Fruit fly (Drosophila melanogaster): ENCODE data around the gene otu.
A peak's percentile ranks its signal among the peaks of the same experiment; 100 is the strongest.

otu gene

DNA sequence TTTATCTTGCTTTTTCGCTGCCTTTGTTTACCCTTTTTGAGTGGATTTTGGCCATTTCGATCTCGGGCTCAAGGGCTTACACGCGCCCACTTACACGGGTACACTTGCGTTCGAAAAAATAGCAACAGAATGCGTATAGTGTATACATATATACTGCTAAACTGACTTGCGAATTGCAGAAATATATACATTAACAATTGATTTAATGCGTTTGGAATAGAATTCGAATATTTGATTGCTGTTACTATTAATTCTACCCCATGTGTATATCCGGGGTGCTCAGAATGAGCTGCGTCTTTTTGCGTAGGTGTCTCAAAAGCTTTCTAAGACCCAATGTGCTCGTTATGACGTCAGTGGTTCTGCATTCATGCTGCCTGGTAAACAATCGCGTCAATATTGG, 4.1 kb upstream of the otu start (continued):
- TF ChIP-seq Opbp (GFP tag; IDR thresholded peaks at IDR 0.05; ENCODE audit: partially characterized antibody) (no peak), zfh2 (GFP tag; optimal IDR thresholded peaks at IDR 0.05) (peak; percentile 32), amos (GFP tag; IDR thresholded peaks at IDR 0.05; ENCODE audit: partially characterized antibody) (no peak), CG10274 (GFP tag; optimal IDR thresholded peaks at IDR 0.05) (no peak), CG14441 (GFP tag; IDR thresholded peaks at IDR 0.05) (peak; percentile 66), Atf3 (GFP tag; optimal IDR thresholded peaks at IDR 0.05) (no peak), Atf6 (GFP tag; IDR thresholded peaks at IDR 0.05) (peak; percentile 75), gfzf (GFP tag; optimal IDR thresholded peaks at IDR 0.05) (no peak), CrebB (tag; optimal IDR thresholded peaks at IDR 0.05) (no peak), CG1647 (GFP tag; optimal IDR thresholded peaks at IDR 0.05) (no peak), cato (GFP tag; optimal IDR thresholded peaks at IDR 0.05; ENCODE audit: borderline replicate concordance) (no peak), NK7.1 (GFP tag; optimal IDR thresholded peaks at IDR 0.05) (peak; percentile 12), CG17568 (GFP tag; optimal IDR thresholded peaks at IDR 0.05) (peak; percentile 29), Nf-YB (GFP tag; optimal IDR thresholded peaks at IDR 0.05) (no peak), CG6854 (GFP tag; optimal IDR thresholded peaks at IDR 0.05) (no peak), Nf-YC (tag; optimal IDR thresholded peaks at IDR 0.05) (no peak), NfI (GFP tag; optimal IDR thresholded peaks at IDR 0.05) (peak; percentile 45), kah (GFP tag; optimal IDR thresholded peaks at IDR 0.05) (no peak), CG15601 (tag; optimal IDR thresholded peaks at IDR 0.05) (no peak), pzg (GFP tag; optimal IDR thresholded peaks at IDR 0.05) (no peak), CG7963 (GFP tag; IDR thresholded peaks at IDR 0.05; ENCODE audit: partially characterized antibody) (no peak), twi (tag; optimal IDR thresholded peaks at IDR 0.05) (no peak), CG7839 (tag; optimal IDR thresholded peaks at IDR 0.05) (peak; percentile 68), sob (GFP tag; IDR thresholded peaks at IDR 0.05) (peak; percentile 50; the same call in 1 of the 2 replicates), CG8765 (GFP tag; IDR thresholded peaks at IDR 0.05) (no peak), CG17802 (tag; optimal IDR thresholded peaks at IDR 0.05) (no peak), H15 (GFP tag; IDR thresholded peaks at IDR 0.05) (0 out of 3 replicates have a peak, but pooled peaks have one; percentile 50), CG11085 (GFP tag; IDR thresholded peaks at IDR 0.05) (no peak), NFAT (GFP tag; IDR thresholded peaks at IDR 0.05) (peak; percentile 72), CG10543 (GFP tag; optimal IDR thresholded peaks at IDR 0.05) (no peak), Bdp1 (GFP tag; optimal IDR thresholded peaks at IDR 0.05) (no peak), chif (GFP tag; optimal IDR thresholded peaks at IDR 0.05) (peak in 1 of 2 experiments; percentile 39), CG11093 (GFP tag; IDR thresholded peaks at IDR 0.05) (no peak), CG14014 (GFP tag; IDR thresholded peaks at IDR 0.05) (peak; percentile 47; the same call in 1 of the 2 replicates), CG6175 (GFP tag; IDR thresholded peaks at IDR 0.05) (no peak), CG9932 (GFP tag; IDR thresholded peaks at IDR 0.05) (peak; percentile 65), al (GFP tag; IDR thresholded peaks at IDR 0.05) (peak; percentile 29; the same call in 1 of the 2 replicates), Camta (GFP tag; optimal IDR thresholded peaks at IDR 0.05) (no peak), ken (GFP tag; IDR thresholded peaks at IDR 0.05) (no peak), Hr51 (GFP tag; optimal IDR thresholded peaks at IDR 0.05) (peak in 1 of 2 experiments; percentile 48), CG13424 (tag; optimal IDR thresholded peaks at IDR 0.05) (peak; percentile 14), CG1603 (tag; optimal IDR thresholded peaks at IDR 0.05) (peak; percentile 59), gro (GFP tag; optimal IDR thresholded peaks at IDR 0.05) (peak; percentile 44), Side (GFP tag; optimal IDR thresholded peaks at IDR 0.05) (no peak), CG9727 (GFP tag; optimal IDR thresholded peaks at IDR 0.05) (no peak), CG31224 (GFP tag; IDR thresholded peaks at IDR 0.05) (peak; percentile 46; the same call in 1 of the 2 replicates), tio (GFP tag; optimal IDR thresholded peaks at IDR 0.05) (peak; percentile 10), fru (optimal IDR thresholded peaks at IDR 0.05) (no peak), otp (GFP tag; IDR thresholded peaks at IDR 0.05) (peak; percentile 64; the same call in 1 of the 3 replicates), CG4282 (GFP tag; optimal IDR thresholded peaks at IDR 0.05) (no peak), Elba2 (GFP tag; optimal IDR thresholded peaks at IDR 0.05) (no peak)
